Fruit fly (Drosophila melanogaster): ENCODE measurements around the gene HisRS.

HisRS gene

dm6 chrX:18546785-18547184 lies 31.6 kb downstream of the HisRS start (continued):
- TF ChIP-seq ems (GFP tag; optimal IDR thresholded peaks at IDR 0.05) (peak; percentile 70), CG4328 (GFP tag; optimal IDR thresholded peaks at IDR 0.05) (peak; percentile 12), Antp (GFP tag; optimal IDR thresholded peaks at IDR 0.05) (peak; percentile 70)

- TF ChIP-seq sd (tag; optimal IDR thresholded peaks at IDR 0.05) (peak; percentile 32), Nf-YB (GFP tag; optimal IDR thresholded peaks at IDR 0.05) (no peak), Pdp1 (GFP tag; optimal IDR thresholded peaks at IDR 0.05) (peak in 1 of 2 experiments; percentile 36), Abd-B (GFP tag; optimal IDR thresholded peaks at IDR 0.05) (peak; percentile 50), CG10565 (GFP tag; optimal IDR thresholded peaks at IDR 0.05) (no peak), CG9727 (GFP tag; optimal IDR thresholded peaks at IDR 0.05) (no peak), BtbVII (GFP tag; optimal IDR thresholded peaks at IDR 0.05) (no peak), nerfin-1 (tag; optimal IDR thresholded peaks at IDR 0.05) (peak; percentile 7), ci (GFP tag; IDR thresholded peaks at IDR 0.05) (0 out of 3 replicates have a peak, but pooled peaks have one; percentile 23), CG17829 (tag; optimal IDR thresholded peaks at IDR 0.05) (peak; percentile 99), luna (GFP tag; optimal IDR thresholded peaks at IDR 0.05) (no peak), CG10543 (GFP tag; optimal IDR thresholded peaks at IDR 0.05) (peak; percentile 10), sens (GFP tag) (peak; percentile 47), CG1529 (GFP tag; optimal IDR thresholded peaks at IDR 0.05) (no peak), CG6683 (GFP tag; optimal IDR thresholded peaks at IDR 0.05) (no peak), sr (GFP tag; IDR thresholded peaks at IDR 0.05) (0 out of 3 replicates have a peak, but pooled peaks have one; percentile 15), CG34422 (GFP tag; IDR thresholded peaks at IDR 0.05) (no peak), ara (GFP tag; IDR thresholded peaks at IDR 0.05) (0 out of 2 replicates have a peak, but pooled peaks have one; percentile 26), mirr (GFP tag; optimal IDR thresholded peaks at IDR 0.05) (no peak), CG12219 (GFP tag; optimal IDR thresholded peaks at IDR 0.05) (no peak), Lpt (GFP tag; optimal IDR thresholded peaks at IDR 0.05) (no peak), zfh2 (GFP tag; optimal IDR thresholded peaks at IDR 0.05) (no peak), cad (GFP tag; optimal IDR thresholded peaks at IDR 0.05) (no peak), Med (GFP tag) (peak; percentile 66), CG11560 (tag; IDR thresholded peaks at IDR 0.05) (no peak), HHEX (GFP tag; optimal IDR thresholded peaks at IDR 0.05) (no peak), nerfin-2 (GFP tag; IDR thresholded peaks at IDR 0.05; ENCODE audit: partially characterized antibody) (no peak), CG2678 (tag; optimal IDR thresholded peaks at IDR 0.05) (peak; percentile 20), run (tag; optimal IDR thresholded peaks at IDR 0.05) (peak; percentile 31), gsb-n (tag; optimal IDR thresholded peaks at IDR 0.05) (no peak), CG11504 (tag; optimal IDR thresholded peaks at IDR 0.05) (peak; percentile 1), CG10979 (tag; optimal IDR thresholded peaks at IDR 0.05) (no peak), stwl (tag; optimal IDR thresholded peaks at IDR 0.05) (no peak), ken (GFP tag; IDR thresholded peaks at IDR 0.05) (0 out of 3 replicates have a peak, but pooled peaks have one; percentile 42), sqz (GFP tag; optimal IDR thresholded peaks at IDR 0.05) (peak; percentile 19)
Observed at dm6 chrX:18547707-18548106, 32.5 kb downstream of the HisRS start.

dm6 chrX:18550726-18551125 lies 35.5 kb downstream of the HisRS start:
- TF ChIP-seq crol (GFP tag; IDR thresholded peaks at IDR 0.05), result 0 out of 2 replicates have a peak, but pooled peaks have one; percentile 51
- peak; percentile 92 for TF ChIP-seq CG11504 (tag; optimal IDR thresholded peaks at IDR 0.05)
- TF ChIP-seq Six4 (GFP tag; optimal IDR thresholded peaks at IDR 0.05), result no peak
